Worm (Caenorhabditis elegans) whole organism, L4/young adult: ENCODE measurements around the gene nsun-5.
"Not testable (repeated sequence)": the region's sequence is repeated elsewhere in the genome, so short reads cannot be mapped to it uniquely, and the experiment has no call there.

Experiments used
- dao-5 ChIP-seq: sonication (generic microtip); optimal IDR thresholded peaks from 2 replicates; lab custom pipeline; 2016; ENCODE audit warnings: missing genotype, missing genetic modification characterization, moderate library complexity, missing compliant biosample characterization
- him-1 ChIP-seq: sonication (generic microtip); optimal IDR thresholded peaks from 2 replicates; lab custom pipeline; 2016; ENCODE audit warnings: missing genotype, missing genetic modification reagents, missing genetic modification characterization, missing compliant biosample characterization

ce11 chrII:14992598-14992997 lies 23.2 kb downstream of the nsun-5 start, which contains the start of gene Y53F4B.7:
- TF ChIP-seq dao-5, him-1: not testable (repeated sequence)
